Worm (Caenorhabditis elegans) whole organism, early embryonic: ENCODE measurements around the gene T26A5.2.

Experiments used
- B0310.2 ChIP-seq: sonication (generic microtip); optimal IDR thresholded peaks from 2 replicates; lab custom pipeline; 2016; ENCODE audit warnings: mild to moderate bottlenecking, missing genetic modification characterization, missing compliant biosample characterization
- F13C5.2 ChIP-seq: sonication (generic microtip); optimal IDR thresholded peaks from 2 replicates; lab custom pipeline; 2017; ENCODE audit warnings: mild to moderate bottlenecking, missing genetic modification characterization, inconsistent platforms, missing compliant biosample characterization
- aly-1 ChIP-seq: sonication (generic microtip); optimal IDR thresholded peaks from 2 replicates; lab custom pipeline; 2016; ENCODE audit warnings: missing genetic modification characterization, missing compliant biosample characterization
- ama-1 ChIP-seq: fragments of 150-350 bp; optimal IDR thresholded peaks from 2 replicates; lab custom pipeline; 2014
- ceh-13 ChIP-seq: fragments of 200-800 bp; sonication (Bioruptor generic); optimal IDR thresholded peaks from 2 replicates; lab custom pipeline; 2018; ENCODE audit warnings: mild to moderate bottlenecking, missing genetic modification characterization, missing compliant biosample characterization
- ceh-36 ChIP-seq: sonication (generic microtip); optimal IDR thresholded peaks from 2 replicates; lab custom pipeline; 2016; ENCODE audit warnings: missing genetic modification characterization, inconsistent platforms, missing compliant biosample characterization
- ets-7 ChIP-seq: sonication (generic microtip); optimal IDR thresholded peaks from 2 replicates; lab custom pipeline; 2016; ENCODE audit warnings: missing genotype, missing genetic modification characterization, missing compliant biosample characterization
- flt-1 ChIP-seq: fragments of 200-800 bp; sonication (Bioruptor generic); IDR thresholded peaks from 2 replicates; pipeline ENCODE4 v1.3.6; 2022; ENCODE audit warnings: missing genetic modification characterization, missing compliant biosample characterization
- hmbx-1 ChIP-seq: sonication (generic microtip); optimal IDR thresholded peaks from 2 replicates; lab custom pipeline; 2016; ENCODE audit warnings: mild to moderate bottlenecking, missing genetic modification characterization, missing compliant biosample characterization
- hmg-4 ChIP-seq: fragments of 200-800 bp; sonication (Bioruptor generic); optimal IDR thresholded peaks from 2 replicates; lab custom pipeline; 2018; ENCODE audit warnings: mild to moderate bottlenecking, missing genetic modification characterization, missing compliant biosample characterization
- hnd-1 ChIP-seq: sonication (generic microtip); optimal IDR thresholded peaks from 2 replicates; lab custom pipeline; 2016; ENCODE audit warnings: missing genetic modification characterization, missing compliant biosample characterization
- pes-1 ChIP-seq: fragments of 200-800 bp; sonication (Bioruptor generic); IDR thresholded peaks from 2 replicates; pipeline ENCODE4 v1.3.6; 2022; ENCODE audit warnings: missing genetic modification reagents, missing genetic modification characterization, missing compliant biosample characterization
- scrt-1 ChIP-seq: fragments of 200-800 bp; sonication (Bioruptor generic); IDR thresholded peaks from 2 replicates; pipeline ENCODE4 v1.3.6; 2022; ENCODE audit warnings: missing genetic modification characterization, missing compliant biosample characterization
- sea-1 ChIP-seq: fragments of 200-800 bp; sonication (Bioruptor generic); conservative IDR thresholded peaks from 2 replicates; pipeline ENCODE4 v1.3.6; 2022; ENCODE audit warnings: missing genetic modification characterization, missing compliant biosample characterization
- tbx-11 ChIP-seq: fragments of 200-800 bp; sonication (Bioruptor generic); IDR thresholded peaks from 2 replicates; pipeline ENCODE4 v1.3.6; 2022; ENCODE audit warnings: missing genetic modification characterization, missing compliant biosample characterization
- tbx-37 ChIP-seq: fragments of 200-800 bp; sonication (Bioruptor generic); conservative IDR thresholded peaks from 2 replicates; pipeline ENCODE4 v1.3.6; 2022; ENCODE audit warnings: missing genetic modification reagents, missing genetic modification characterization, missing compliant biosample characterization
- tra-4 ChIP-seq: sonication (generic microtip); optimal IDR thresholded peaks from 2 replicates; lab custom pipeline; 2017; ENCODE audit warnings: missing genetic modification characterization, missing compliant biosample characterization

Gene T26A5.2

DNA sequence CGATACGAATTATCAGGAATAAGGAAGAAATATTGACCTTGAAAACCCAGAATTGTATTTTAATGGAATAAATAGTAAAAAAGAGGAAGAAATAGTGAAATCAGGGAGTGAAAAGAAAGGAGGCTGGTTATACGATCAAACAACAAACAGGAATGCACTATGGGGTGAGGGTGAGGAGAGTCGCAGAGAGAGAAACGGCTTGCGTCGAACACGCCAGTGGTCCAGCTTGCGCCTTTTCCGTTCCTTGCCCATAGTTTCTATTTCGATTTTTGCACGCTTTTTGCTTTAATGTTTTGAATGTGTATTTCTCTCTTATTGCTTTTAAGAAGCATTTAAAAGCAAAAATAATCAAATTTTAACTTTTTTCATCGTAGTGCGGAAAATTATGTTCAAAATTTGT, 13.4 kb upstream of the T26A5.2 start:
- TF ChIP-seq sea-1 (GFP tag; lab: Robert Waterston, UW) (peak; percentile 64; the same call in 1 of the 2 replicates), flt-1 (GFP tag; lab: Robert Waterston, UW) (0 out of 2 replicates have a peak, but pooled peaks have one; percentile 42), aly-1 (no peak), hmg-4 (GFP tag; lab: Kevin White, UChicago) (peak; percentile 62), hmbx-1 (no peak), tbx-37 (0 out of 2 replicates have a peak, but pooled peaks have one; percentile 46), hnd-1 (tag; lab: Kevin White, UChicago) (peak; percentile 28), B0310.2 (peak; percentile 39), F13C5.2 (tag; lab: Kevin White, UChicago) (peak; percentile 83), tbx-11 (GFP tag; lab: Robert Waterston, UW) (peak; percentile 38; the same call in 1 of the 2 replicates), ama-1 (lab: Kevin White, UChicago) (no peak), tra-4 (no peak), pes-1 (GFP tag; lab: Robert Waterston, UW) (peak; percentile 70), ets-7 (tag; lab: Kevin White, UChicago) (peak; percentile 65), ceh-36 (tag; lab: Kevin White, UChicago) (peak; percentile 37), ceh-13 (GFP tag; lab: Kevin White, UChicago) (no peak), scrt-1 (no peak)

DNA sequence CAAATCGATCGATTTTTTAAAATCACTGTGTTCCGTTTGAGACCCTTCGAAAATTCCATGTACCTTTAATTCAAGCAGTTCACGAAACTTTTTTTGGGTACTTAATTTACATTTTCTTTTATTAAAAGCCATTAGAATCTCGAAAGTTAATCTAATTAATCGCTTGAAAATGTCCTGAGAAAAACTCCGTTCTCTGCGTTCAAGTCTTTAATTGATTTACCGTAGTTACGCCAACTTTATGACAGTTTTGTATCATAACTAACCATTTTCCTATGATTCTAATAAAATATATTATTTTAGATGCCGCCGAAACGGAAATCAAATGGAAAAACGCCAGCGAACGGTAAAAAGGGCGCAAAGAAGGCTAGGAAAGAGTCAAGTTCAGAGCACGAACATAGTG, 12.9 kb upstream of the T26A5.2 start, which contains the start of gene jhdm-1:
Gene jhdm-1, plus strand, starts transcription at position 301 of the 400 bp plus-strand sequence.
- TF ChIP-seq sea-1 (GFP tag; lab: Robert Waterston, UW) (no peak), ceh-36 (tag; lab: Kevin White, UChicago) (no peak), pes-1 (GFP tag; lab: Robert Waterston, UW) (no peak), ceh-13 (GFP tag; lab: Kevin White, UChicago) (no peak), hnd-1 (tag; lab: Kevin White, UChicago) (no peak), ama-1 (lab: Kevin White, UChicago) (no peak), tbx-11 (GFP tag; lab: Robert Waterston, UW) (no peak), B0310.2 (no peak), flt-1 (GFP tag; lab: Robert Waterston, UW) (no peak), hmbx-1 (no peak), tbx-37 (no peak), scrt-1 (no peak), aly-1 (no peak), F13C5.2 (tag; lab: Kevin White, UChicago) (no peak), hmg-4 (GFP tag; lab: Kevin White, UChicago) (no peak), ets-7 (tag; lab: Kevin White, UChicago) (no peak), tra-4 (no peak)

DNA sequence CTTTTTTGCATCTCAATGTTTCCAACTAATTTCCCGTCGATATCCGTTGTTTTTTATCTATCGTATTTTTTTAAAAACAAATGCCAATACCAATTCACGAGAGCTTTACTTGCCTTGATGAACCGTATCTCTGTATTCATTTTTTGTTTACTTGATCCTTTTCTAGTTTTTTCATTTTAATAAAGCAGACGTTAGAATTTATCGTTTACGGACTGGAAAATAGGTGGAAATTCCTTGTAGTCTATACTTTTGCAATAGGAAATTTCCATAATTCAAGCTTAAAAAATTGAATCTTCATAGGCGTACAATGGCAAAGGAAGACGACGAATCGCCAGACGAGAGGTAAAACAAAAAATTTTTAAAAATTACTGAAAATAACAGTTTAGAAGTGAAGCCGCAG, 7.3 kb upstream of the T26A5.2 start, which contains the start of gene algn-1:
Gene algn-1, plus strand, starts transcription at position 301 of the 400 bp plus-strand sequence.
- TF ChIP-seq flt-1 (GFP tag; lab: Robert Waterston, UW) = no peak
- TF ChIP-seq ceh-36 (tag; lab: Kevin White, UChicago) = no peak

DNA sequence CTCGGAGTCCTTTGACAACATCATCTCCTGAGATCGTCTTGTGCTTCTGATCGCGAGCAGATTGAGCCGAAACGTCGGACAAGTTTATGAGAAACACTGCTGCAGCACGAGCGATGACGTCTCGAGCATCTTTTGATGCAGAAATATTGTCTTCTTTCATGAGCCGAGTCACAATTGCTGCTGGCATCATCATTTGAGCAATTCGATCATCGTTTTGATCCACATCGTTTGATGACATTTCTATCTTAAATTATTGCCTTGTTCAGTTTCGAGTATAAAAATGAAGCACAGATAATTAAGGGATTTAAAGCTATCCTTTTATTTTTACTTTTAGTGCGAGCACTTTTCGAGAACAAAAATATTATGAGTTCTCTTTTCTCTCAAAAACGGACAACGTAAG, 4.5 kb upstream of the T26A5.2 start, which contains the start of gene T26A5.8:
Gene T26A5.8, minus strand, starts transcription at position 247 of the 400 bp plus-strand sequence.
- no peak for TF ChIP-seq aly-1
- TF ChIP-seq flt-1 (GFP tag; lab: Robert Waterston, UW) = no peak
- no peak for TF ChIP-seq sea-1 (GFP tag; lab: Robert Waterston, UW)
- TF ChIP-seq scrt-1 = no peak
- no peak for TF ChIP-seq ceh-13 (GFP tag; lab: Kevin White, UChicago)
- no peak for TF ChIP-seq tbx-11 (GFP tag; lab: Robert Waterston, UW)
- no peak for TF ChIP-seq hnd-1 (tag; lab: Kevin White, UChicago)
- TF ChIP-seq ama-1 (lab: Kevin White, UChicago) = no peak

DNA sequence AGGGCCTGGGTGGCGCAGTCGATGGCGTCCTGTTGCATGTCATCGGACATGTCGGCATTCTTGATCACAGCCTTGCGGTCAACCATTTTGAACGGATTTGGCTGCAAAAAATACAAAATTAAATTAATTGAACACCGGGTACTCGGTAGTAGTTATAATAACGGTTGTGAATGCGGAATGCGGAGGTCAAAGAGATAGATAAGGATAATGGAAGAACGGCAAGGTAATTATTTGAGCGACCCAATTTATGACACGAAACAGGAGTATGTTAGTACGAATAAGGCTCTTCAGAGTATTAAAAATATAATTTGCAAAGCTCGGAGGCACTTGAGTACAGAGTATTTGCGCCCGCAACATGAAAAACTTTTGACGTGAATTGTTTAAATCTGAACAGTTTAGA, 3.4 kb upstream of the T26A5.2 start, which contains the start of gene dlc-1:
Gene dlc-1, minus strand, starts transcription at position 101 of the 400 bp plus-strand sequence.
- no peak for TF ChIP-seq hmbx-1
- TF ChIP-seq ets-7 (tag; lab: Kevin White, UChicago) = no peak
- no peak for TF ChIP-seq F13C5.2 (tag; lab: Kevin White, UChicago)
- no peak for TF ChIP-seq pes-1 (GFP tag; lab: Robert Waterston, UW)
- TF ChIP-seq sea-1 (GFP tag; lab: Robert Waterston, UW) = no peak

DNA sequence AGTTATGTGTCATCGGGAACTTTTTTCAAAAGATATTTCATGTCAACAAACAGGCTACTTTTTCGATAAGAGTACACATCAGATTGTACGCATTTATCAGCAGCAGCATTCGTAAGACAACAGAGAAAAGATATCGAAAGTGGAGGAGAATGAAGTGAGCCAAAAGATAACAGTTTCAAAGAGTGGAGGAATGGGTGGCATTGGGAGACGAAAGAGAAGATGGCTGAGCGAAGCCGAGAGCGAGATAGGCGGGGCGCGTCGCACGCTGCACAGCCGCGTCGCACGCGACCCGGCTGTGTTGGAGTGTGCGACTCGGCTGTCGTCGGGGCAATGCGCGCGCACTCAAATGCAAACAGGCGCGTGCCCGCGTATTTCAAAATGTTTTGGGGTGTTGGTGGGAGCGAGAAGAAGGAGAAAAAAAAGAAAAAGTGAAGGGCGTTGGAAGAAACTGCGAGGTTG, 3.0 kb upstream of the T26A5.2 start:
- no peak for TF ChIP-seq tbx-37
- TF ChIP-seq tra-4 = no peak
- no peak for TF ChIP-seq ceh-36 (tag; lab: Kevin White, UChicago)
- peak; percentile 39 for TF ChIP-seq hmg-4 (GFP tag; lab: Kevin White, UChicago)
- TF ChIP-seq hnd-1 (tag; lab: Kevin White, UChicago) = no peak
- TF ChIP-seq B0310.2 = no peak
- no peak for TF ChIP-seq ets-7 (tag; lab: Kevin White, UChicago)
- TF ChIP-seq sea-1 (GFP tag; lab: Robert Waterston, UW) = 0 out of 2 replicates have a peak, but pooled peaks have one; percentile 19
- TF ChIP-seq aly-1 = peak; percentile 66
- TF ChIP-seq F13C5.2 (tag; lab: Kevin White, UChicago) = peak; percentile 29
- TF ChIP-seq flt-1 (GFP tag; lab: Robert Waterston, UW) = 0 out of 2 replicates have a peak, but pooled peaks have one; percentile 22

DNA sequence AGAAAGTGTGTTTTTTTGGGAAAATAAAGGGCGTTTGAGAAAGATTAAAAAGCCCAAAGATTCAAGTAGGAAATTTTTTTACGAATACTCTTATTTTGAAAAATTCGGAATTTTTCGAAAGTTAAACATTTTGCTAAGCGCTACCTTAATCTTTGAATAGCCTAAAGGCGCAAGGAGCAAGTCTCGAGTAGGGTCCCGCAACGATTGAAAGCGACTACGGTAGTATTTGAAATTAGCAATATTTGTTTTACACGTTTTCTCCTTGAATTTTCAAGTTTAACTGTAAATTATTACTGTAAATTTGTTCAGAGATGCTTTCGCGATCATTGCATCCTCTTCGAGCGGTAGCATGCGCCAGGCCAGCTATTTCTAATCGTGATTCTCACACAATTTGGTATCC, 2.2 kb upstream of the T26A5.2 start, which contains the start of gene nduf-2.2:
Gene nduf-2.2, plus strand, starts transcription at position 310 of the 400 bp plus-strand sequence.
- TF ChIP-seq tbx-11 (GFP tag; lab: Robert Waterston, UW) = no peak
- TF ChIP-seq ets-7 (tag; lab: Kevin White, UChicago) = no peak
- no peak for TF ChIP-seq F13C5.2 (tag; lab: Kevin White, UChicago)
- TF ChIP-seq scrt-1 = no peak
- no peak for TF ChIP-seq ceh-36 (tag; lab: Kevin White, UChicago)
- TF ChIP-seq B0310.2 = no peak
- TF ChIP-seq ceh-13 (GFP tag; lab: Kevin White, UChicago) = no peak
- TF ChIP-seq aly-1 = no peak
- TF ChIP-seq hnd-1 (tag; lab: Kevin White, UChicago) = no peak
- no peak for TF ChIP-seq ama-1 (lab: Kevin White, UChicago)
